Fruit fly (Drosophila melanogaster) whole organism, prepupa: ENCODE measurements around the gene CG9297.

Experiments
- CG10631 ChIP-seq: fragments of 200-800 bp; sonication (Bioruptor generic); optimal IDR thresholded peaks from 2 replicates; lab custom pipeline; 2016; ENCODE audit warnings: missing biosample characterization, missing genetic modification characterization
- CG10669 ChIP-seq: fragments of 200-800 bp; sonication (Bioruptor generic); optimal IDR thresholded peaks from 3 replicates; lab custom pipeline; 2018; ENCODE audit warnings: missing biosample characterization, mild to moderate bottlenecking, missing genetic modification characterization, moderate library complexity
- CG11294 ChIP-seq: fragments of 200-800 bp; sonication (Bioruptor generic); IDR thresholded peaks from 2 replicates; pipeline ENCODE4 v1.3.6; 2022; ENCODE audit warnings: missing biosample characterization, missing genetic modification characterization
- CG11762 ChIP-seq: fragments of 200-800 bp; sonication (Bioruptor generic); optimal IDR thresholded peaks from 3 replicates; lab custom pipeline; 2016; ENCODE audit warnings: missing biosample characterization, missing genetic modification characterization; ENCODE audit not compliant: insufficient read depth
- CG15336 ChIP-seq: fragments of 200-800 bp; sonication (Bioruptor generic); IDR thresholded peaks from 2 replicates; pipeline ENCODE4 v1.3.6; 2022; ENCODE audit warnings: missing biosample characterization, missing genetic modification characterization
- CG16779 ChIP-seq: fragments of 200-800 bp; sonication (Bioruptor generic); optimal IDR thresholded peaks from 3 replicates; lab custom pipeline; 2017; ENCODE audit warnings: missing biosample characterization, mild to moderate bottlenecking, missing genetic modification characterization
- CG3032 ChIP-seq: fragments of 200-800 bp; optimal IDR thresholded peaks from 2 replicates; lab custom pipeline; 2019; ENCODE audit warnings: missing biosample characterization, mild to moderate bottlenecking, missing genetic modification characterization, moderate library complexity
- CG31627 ChIP-seq: fragments of 200-800 bp; sonication (Bioruptor generic); optimal IDR thresholded peaks from 3 replicates; lab custom pipeline; 2016; ENCODE audit warnings: missing biosample characterization, missing genetic modification characterization
- CG32006 ChIP-seq: fragments of 200-800 bp; sonication (Bioruptor generic); optimal IDR thresholded peaks from 3 replicates; lab custom pipeline; 2017; ENCODE audit warnings: missing biosample characterization, mild to moderate bottlenecking, missing genetic modification characterization
- CG34406 ChIP-seq: fragments of 200-800 bp; sonication (Bioruptor generic); optimal IDR thresholded peaks from 3 replicates; lab custom pipeline; 2016; ENCODE audit warnings: missing biosample characterization, missing genetic modification characterization
- CG3919 ChIP-seq: fragments of 200-800 bp; sonication (Bioruptor generic); optimal IDR thresholded peaks from 3 replicates; lab custom pipeline; 2016; ENCODE audit warnings: missing biosample characterization, missing genetic modification characterization
- CG4318 ChIP-seq: fragments of 200-800 bp; sonication (Bioruptor generic); optimal IDR thresholded peaks from 3 replicates; lab custom pipeline; 2017; ENCODE audit warnings: missing biosample characterization, mild to moderate bottlenecking, missing genetic modification characterization
- CG6163 ChIP-seq: fragments of 200-800 bp; sonication (Bioruptor generic); IDR thresholded peaks from 3 replicates; pipeline ENCODE4 v1.3.6; 2022; ENCODE audit warnings: missing biosample characterization, missing genetic modification characterization
- CG6276 ChIP-seq: fragments of 200-800 bp; sonication (Bioruptor generic); optimal IDR thresholded peaks from 2 replicates; lab custom pipeline; 2017; ENCODE audit warnings: missing biosample characterization, mild to moderate bottlenecking, missing genetic modification characterization
- CG6792 ChIP-seq: fragments of 200-800 bp; sonication (Bioruptor generic); optimal IDR thresholded peaks from 3 replicates; lab custom pipeline; 2016; ENCODE audit warnings: missing biosample characterization, missing genetic modification characterization
- CG6808 ChIP-seq: fragments of 200-800 bp; sonication (Bioruptor generic); optimal IDR thresholded peaks from 3 replicates; lab custom pipeline; 2017; ENCODE audit warnings: missing biosample characterization, missing genetic modification characterization, mild to moderate bottlenecking, moderate library complexity, missing genetic modification reagents
- CG8119 ChIP-seq: fragments of 200-800 bp; sonication (Bioruptor generic); IDR thresholded peaks from 3 replicates; pipeline ENCODE4 v1.3.6; 2022; ENCODE audit warnings: missing biosample characterization, missing genetic modification characterization
- CG8319 ChIP-seq: fragments of 200-800 bp; sonication (Bioruptor generic); optimal IDR thresholded peaks from 3 replicates; lab custom pipeline; 2016; ENCODE audit warnings: missing biosample characterization, missing genetic modification characterization
- CG9139 ChIP-seq: fragments of 200-800 bp; sonication (Bioruptor generic); optimal IDR thresholded peaks from 3 replicates; lab custom pipeline; 2017; ENCODE audit warnings: missing biosample characterization, mild to moderate bottlenecking, missing genetic modification characterization
- Eip75B ChIP-seq: fragments of 200-800 bp; sonication (Bioruptor generic); optimal IDR thresholded peaks from 3 replicates; lab custom pipeline; 2016; ENCODE audit warnings: missing biosample characterization, missing genetic modification characterization
- Eip78C ChIP-seq: fragments of 200-800 bp; sonication (Bioruptor generic); peaks from one replicate; lab custom pipeline; 2016; ENCODE audit warnings: missing biosample characterization, missing genetic modification characterization
- Eip93F ChIP-seq: fragments of 200-800 bp; sonication (Bioruptor generic); optimal IDR thresholded peaks from 2 replicates; lab custom pipeline; 2016; ENCODE audit warnings: missing biosample characterization, mild to moderate bottlenecking, missing genetic modification characterization
- Ets21C ChIP-seq: fragments of 200-800 bp; sonication (Bioruptor generic); optimal IDR thresholded peaks from 3 replicates; lab custom pipeline; 2016; ENCODE audit warnings: missing biosample characterization, missing genetic modification characterization
- Ets96B ChIP-seq: fragments of 200-800 bp; optimal IDR thresholded peaks from 2 replicates; lab custom pipeline; 2019; ENCODE audit warnings: missing biosample characterization, mild to moderate bottlenecking, missing genetic modification characterization, moderate library complexity
- Gug ChIP-seq: fragments of 200-800 bp; sonication (Bioruptor generic); IDR thresholded peaks from 2 replicates; pipeline ENCODE4 v1.3.6; 2022; ENCODE audit warnings: missing biosample characterization, missing genetic modification characterization
- Hr39 ChIP-seq: fragments of 200-800 bp; sonication (Bioruptor generic); optimal IDR thresholded peaks from 2 replicates; lab custom pipeline; 2016; ENCODE audit warnings: missing biosample characterization, missing genetic modification characterization
- Hr4 ChIP-seq: fragments of 200-800 bp; sonication (Bioruptor generic); optimal IDR thresholded peaks from 3 replicates; lab custom pipeline; 2016; ENCODE audit warnings: missing biosample characterization, missing genetic modification characterization
- Lpt ChIP-seq: fragments of 200-800 bp; sonication (Bioruptor generic); optimal IDR thresholded peaks from 3 replicates; lab custom pipeline; 2016; ENCODE audit warnings: missing biosample characterization, missing genetic modification characterization
- Met ChIP-seq: fragments of 200-800 bp; sonication (Bioruptor generic); optimal IDR thresholded peaks from 3 replicates; lab custom pipeline; 2016; ENCODE audit warnings: missing biosample characterization, missing genetic modification characterization
- OdsH ChIP-seq: fragments of 200-800 bp; sonication (Bioruptor generic); optimal IDR thresholded peaks from 3 replicates; lab custom pipeline; 2016; ENCODE audit warnings: missing biosample characterization, missing genetic modification characterization
- Sox102F ChIP-seq: fragments of 200-800 bp; sonication (Bioruptor generic); optimal IDR thresholded peaks from 2 replicates; lab custom pipeline; 2016; ENCODE audit warnings: missing biosample characterization, mild to moderate bottlenecking, missing genetic modification characterization
- Sox14 ChIP-seq: fragments of 200-800 bp; sonication (Bioruptor generic); optimal IDR thresholded peaks from 3 replicates; lab custom pipeline; 2016; ENCODE audit warnings: missing biosample characterization, missing genetic modification characterization
- achi ChIP-seq: fragments of 200-800 bp; sonication (Bioruptor generic); optimal IDR thresholded peaks from 3 replicates; lab custom pipeline; 2016; ENCODE audit warnings: missing biosample characterization, missing genetic modification characterization
- dsx ChIP-seq: fragments of 200-800 bp; optimal IDR thresholded peaks from 3 replicates; lab custom pipeline; 2019; ENCODE audit warnings: missing biosample characterization, mild to moderate bottlenecking, missing genetic modification characterization, moderate library complexity; ENCODE audit not compliant: poor library complexity, severe bottlenecking
- eg ChIP-seq: fragments of 200-800 bp; sonication (Bioruptor generic); IDR thresholded peaks from 3 replicates; pipeline ENCODE4 v1.3.6; 2022; ENCODE audit warnings: missing biosample characterization, missing genetic modification characterization
- esn ChIP-seq: fragments of 200-800 bp; sonication (Bioruptor generic); optimal IDR thresholded peaks from 2 replicates; lab custom pipeline; 2016; ENCODE audit warnings: missing biosample characterization, mild to moderate bottlenecking, missing genetic modification characterization, moderate library complexity
- fd85E ChIP-seq: fragments of 200-800 bp; sonication (Bioruptor generic); optimal IDR thresholded peaks from 3 replicates; lab custom pipeline; 2016; ENCODE audit warnings: missing biosample characterization, missing genetic modification characterization
- lz ChIP-seq: fragments of 200-800 bp; sonication (Bioruptor generic); optimal IDR thresholded peaks from 3 replicates; lab custom pipeline; 2016; ENCODE audit warnings: missing biosample characterization, missing genetic modification characterization
- net ChIP-seq: fragments of 200-800 bp; sonication (Bioruptor generic); optimal IDR thresholded peaks from 3 replicates; lab custom pipeline; 2016; ENCODE audit warnings: missing biosample characterization, missing genetic modification characterization
- pdm3 ChIP-seq: fragments of 200-800 bp; sonication (Bioruptor generic); optimal IDR thresholded peaks from 3 replicates; lab custom pipeline; 2016; ENCODE audit warnings: missing biosample characterization, missing genetic modification characterization
- salr ChIP-seq, 2 experiments: fragments of 200-800 bp; sonication (Bioruptor generic); optimal IDR thresholded peaks; 3 replicates each; lab custom pipeline; 2016 to 2018; ENCODE audit warnings: missing biosample characterization in 2 of 2, missing genetic modification characterization in 2 of 2, mild to moderate bottlenecking in 1 of 2
- spab ChIP-seq: fragments of 200-800 bp; sonication (Bioruptor generic); optimal IDR thresholded peaks from 2 replicates; lab custom pipeline; 2017; ENCODE audit warnings: missing biosample characterization, mild to moderate bottlenecking, missing genetic modification characterization, missing genetic modification reagents
- ss ChIP-seq, 2 experiments: fragments of 200-800 bp; sonication (Bioruptor generic); optimal IDR thresholded peaks; 2 replicates in 1 of 2; 3 replicates in 1 of 2; lab custom pipeline; 2017 to 2018; ENCODE audit warnings: mild to moderate bottlenecking in 2 of 2, missing biosample characterization in 2 of 2, missing genetic modification characterization in 2 of 2, moderate library complexity in 1 of 2
- svp ChIP-seq: fragments of 200-800 bp; sonication (Bioruptor generic); peaks from one replicate; lab custom pipeline; 2016; ENCODE audit warnings: missing biosample characterization, missing genetic modification characterization
- topi ChIP-seq: fragments of 200-800 bp; sonication (Bioruptor generic); optimal IDR thresholded peaks from 3 replicates; lab custom pipeline; 2016; ENCODE audit warnings: missing biosample characterization, missing genetic modification characterization

The CG9297 gene

dm6 chr3R:13799567-13800429 is 28.5 kb downstream of the CG9297 start (continued):
- TF ChIP-seq CG34406 (GFP tag; lab: Kevin White, UChicago): peak; percentile 13
- TF ChIP-seq CG6276 (GFP tag; lab: Kevin White, UChicago): peak; percentile 8
- no peak for TF ChIP-seq CG16779 (tag; lab: Kevin White, UChicago)
- no peak for TF ChIP-seq lz
- no peak for TF ChIP-seq Sox102F (GFP tag; lab: Kevin White, UChicago)
- TF ChIP-seq Ets96B (tag; lab: Kevin White, UChicago): peak; percentile 35
- TF ChIP-seq esn: peak; percentile 23
- TF ChIP-seq Gug (GFP tag; lab: Robert Waterston, UW): no peak
- TF ChIP-seq CG3919: peak; percentile 26
- TF ChIP-seq CG8119 (GFP tag; lab: Robert Waterston, UW): peak; percentile 40; the same call in 1 of the 3 replicates
- peak; percentile 46 for TF ChIP-seq CG10631 (GFP tag; lab: Kevin White, UChicago)
- TF ChIP-seq CG11294 (GFP tag; lab: Robert Waterston, UW): no peak
- no peak for TF ChIP-seq dsx (GFP tag; lab: Kevin White, UChicago)
- TF ChIP-seq Eip93F: no peak
- TF ChIP-seq CG31627 (GFP tag; lab: Kevin White, UChicago): no peak
- no peak for TF ChIP-seq net (GFP tag; lab: Kevin White, UChicago)
- peak; percentile 16 for TF ChIP-seq svp (GFP tag; lab: Kevin White, UChicago)
- TF ChIP-seq topi: no peak
- TF ChIP-seq CG6792 (GFP tag; lab: Kevin White, UChicago): no peak
- TF ChIP-seq CG8319: no peak
- TF ChIP-seq Ets21C (GFP tag; lab: Kevin White, UChicago): no peak
- 0 out of 3 replicates have a peak, but pooled peaks have one; percentile 11 for TF ChIP-seq eg (GFP tag; lab: Robert Waterston, UW)
- TF ChIP-seq OdsH (GFP tag; lab: Kevin White, UChicago): peak; percentile 20
- TF ChIP-seq CG3032 (tag; lab: Kevin White, UChicago): peak; percentile 37

- TF ChIP-seq spab (GFP tag; lab: Kevin White, UChicago) (peak; percentile 70), svp (GFP tag; lab: Kevin White, UChicago) (peak; percentile 88), CG16779 (tag; lab: Kevin White, UChicago) (peak; percentile 46), CG10669 (peak; percentile 65), CG15336 (GFP tag; lab: Robert Waterston, UW) (peak; percentile 91), Sox102F (GFP tag; lab: Kevin White, UChicago) (peak; percentile 60), Ets96B (tag; lab: Kevin White, UChicago) (peak; percentile 46), CG10631 (GFP tag; lab: Kevin White, UChicago) (peak; percentile 75), Hr39 (GFP tag; lab: Kevin White, UChicago) (peak; percentile 10), CG32006 (GFP tag; lab: Kevin White, UChicago) (peak; percentile 81), fd85E (no peak), CG6792 (GFP tag; lab: Kevin White, UChicago) (peak; percentile 68), Eip75B (GFP tag; lab: Kevin White, UChicago) (peak; percentile 69), pdm3 (GFP tag; lab: Kevin White, UChicago) (peak; percentile 55), Gug (GFP tag; lab: Robert Waterston, UW) (peak; percentile 84), lz (peak; percentile 70), CG11294 (GFP tag; lab: Robert Waterston, UW) (peak; percentile 75), Ets21C (GFP tag; lab: Kevin White, UChicago) (peak; percentile 10), Eip93F (no peak), dsx (GFP tag; lab: Kevin White, UChicago) (no peak), CG6163 (GFP tag; lab: Robert Waterston, UW) (peak; percentile 92), Sox14 (GFP tag; lab: Kevin White, UChicago) (peak; percentile 40), net (GFP tag; lab: Kevin White, UChicago) (peak; percentile 70), CG3919 (peak; percentile 80), Hr4 (peak; percentile 67), CG31627 (GFP tag; lab: Kevin White, UChicago) (peak; percentile 40), CG6808 (GFP tag; lab: Kevin White, UChicago) (peak; percentile 78), salr (GFP tag; optimal IDR thresholded peaks at IDR 0.05; lab: Kevin White, UChicago) (no peak), Lpt (GFP tag; lab: Kevin White, UChicago) (peak; percentile 51), Met (GFP tag; lab: Kevin White, UChicago) (peak; percentile 71), ss (GFP tag; optimal IDR thresholded peaks at IDR 0.05; lab: Kevin White, UChicago) (peak; percentile 50 to 85), Eip78C (GFP tag; lab: Kevin White, UChicago) (peak; percentile 93), CG4318 (GFP tag; lab: Kevin White, UChicago) (peak; percentile 61), CG11762 (GFP tag; lab: Kevin White, UChicago) (peak; percentile 55), CG9139 (GFP tag; lab: Kevin White, UChicago) (peak; percentile 65), eg (GFP tag; lab: Robert Waterston, UW) (peak; percentile 91), CG8119 (GFP tag; lab: Robert Waterston, UW) (peak; percentile 88), achi (GFP tag; lab: Kevin White, UChicago) (peak; percentile 84)
These were observed 29.1 kb downstream of the CG9297 start for dm6 chr3R:13800430-13800848.
